Worm (Caenorhabditis elegans) whole organism, young adult: Measurements from ENCODE around the gene cft-1.

Source experiments
- T26A5.8 ChIP-seq: sonication (generic microtip); optimal IDR thresholded peaks from 2 replicates; lab custom pipeline; 2016; ENCODE audit warnings: missing genetic modification characterization, missing compliant biosample characterization
- bed-2 ChIP-seq: fragments of 200-800 bp; sonication (Bioruptor generic); IDR thresholded peaks from 2 replicates; pipeline ENCODE4 v1.3.6; 2022; ENCODE audit warnings: missing genetic modification reagents, missing genetic modification characterization, missing compliant biosample characterization
- ceh-40 ChIP-seq: fragments of 200-800 bp; sonication (Bioruptor generic); IDR thresholded peaks from 2 replicates; pipeline ENCODE4 v1.3.6; 2022; ENCODE audit warnings: missing genetic modification characterization, missing compliant biosample characterization
- ceh-58 ChIP-seq: fragments of 200-800 bp; sonication (Bioruptor generic); IDR thresholded peaks from 2 replicates; pipeline ENCODE4 v1.3.6; 2022; ENCODE audit warnings: missing genetic modification characterization, missing compliant biosample characterization
- efl-1 ChIP-seq: fragments of 150-350 bp; optimal IDR thresholded peaks from 2 replicates; lab custom pipeline; 2014; ENCODE audit warnings: missing biosample characterization, missing genetic modification reagents, missing genetic modification characterization
- egrh-3 ChIP-seq: fragments of 200-800 bp; sonication (Bioruptor generic); IDR thresholded peaks from 2 replicates; pipeline ENCODE4 v1.3.6; 2022; ENCODE audit warnings: missing genetic modification reagents, missing genetic modification characterization, missing compliant biosample characterization
- him-1 ChIP-seq: sonication (generic microtip); optimal IDR thresholded peaks from 2 replicates; lab custom pipeline; 2016; ENCODE audit warnings: missing genotype, missing genetic modification reagents, missing genetic modification characterization, missing compliant biosample characterization
- madf-8 ChIP-seq: fragments of 200-800 bp; sonication (Bioruptor generic); conservative IDR thresholded peaks from 2 replicates; pipeline ENCODE4 v1.3.6; 2022; ENCODE audit warnings: missing genetic modification reagents, missing genetic modification characterization, missing compliant biosample characterization
- nfya-1 ChIP-seq: sonication (generic microtip); optimal IDR thresholded peaks from 2 replicates; lab custom pipeline; 2017; ENCODE audit warnings: antibody characterized with exemption, missing compliant biosample characterization, missing genetic modification characterization, borderline replicate concordance; ENCODE audit not compliant: insufficient read depth
- sea-2 ChIP-seq: fragments of 200-800 bp; sonication (Bioruptor generic); IDR thresholded peaks from 2 replicates; pipeline ENCODE4 v1.3.6; 2022; ENCODE audit warnings: missing genetic modification characterization, missing compliant biosample characterization
- tbp1 ChIP-seq: fragments of 200-800 bp; sonication (Bioruptor generic); optimal IDR thresholded peaks from 2 replicates; lab custom pipeline; 2018; ENCODE audit warnings: mild to moderate bottlenecking, missing genetic modification characterization, missing compliant biosample characterization

DNA sequence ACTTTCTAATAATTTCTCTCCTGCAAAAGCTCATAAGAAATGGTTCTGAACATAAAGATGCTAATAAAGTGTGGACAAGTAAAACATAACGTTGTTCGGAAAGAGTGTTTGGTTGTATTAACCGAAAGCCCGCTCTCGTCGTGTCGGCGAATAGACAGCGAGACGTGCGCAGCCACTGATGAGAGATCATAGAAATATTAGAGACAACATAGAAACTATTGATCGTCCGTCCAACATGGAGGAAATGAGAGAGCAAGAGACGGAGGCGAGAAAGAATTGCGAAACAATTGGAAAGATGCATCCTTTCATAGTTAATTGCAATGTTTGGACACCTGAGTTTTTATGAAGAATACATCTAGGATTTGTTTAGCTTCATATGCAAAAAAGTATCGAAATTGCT is 41.9 kb downstream of the cft-1 start:
- TF ChIP-seq madf-8 (GFP tag; lab: Robert Waterston, UW) (no peak), ceh-40 (GFP tag; lab: Robert Waterston, UW) (no peak), him-1 (tag; lab: Kevin White, UChicago) (no peak), T26A5.8 (tag; lab: Kevin White, UChicago) (no peak), bed-2 (GFP tag; lab: Robert Waterston, UW) (no peak), nfya-1 (tag; lab: Kevin White, UChicago) (no peak), efl-1 (GFP tag; lab: Kevin White, UChicago) (no peak), sea-2 (GFP tag; lab: Robert Waterston, UW) (no peak), ceh-58 (GFP tag; lab: Robert Waterston, UW) (no peak), tbp1 (GFP tag; lab: Kevin White, UChicago) (no peak), egrh-3 (GFP tag; lab: Robert Waterston, UW) (no peak)
